Fruit fly (Drosophila melanogaster): ENCODE measurements around the gene rept.

dm6 chr3L:19270542-19270941 lies 15.4 kb downstream of the rept start, which contains the start of gene CG14088:
- TF ChIP-seq net (GFP tag; optimal IDR thresholded peaks at IDR 0.05) (no peak), CG16779 (tag; optimal IDR thresholded peaks at IDR 0.05) (no peak), CG10631 (GFP tag; optimal IDR thresholded peaks at IDR 0.05) (no peak), Hr39 (GFP tag; optimal IDR thresholded peaks at IDR 0.05) (no peak), Gug (GFP tag; IDR thresholded peaks at IDR 0.05) (no peak), CG11762 (GFP tag; optimal IDR thresholded peaks at IDR 0.05; ENCODE audit: insufficient read depth) (no peak)

All from whole organism, prepupa.